Worm (Caenorhabditis elegans) whole organism, L2 larva: Measurements from ENCODE around the gene srd-43.
A peak's percentile ranks its signal among the peaks of the same experiment; 100 is the strongest.

Source experiments
- C34F6.9 ChIP-seq: fragments of 150-350 bp; optimal IDR thresholded peaks from 2 replicates; lab custom pipeline; 2014; ENCODE audit warnings: missing biosample characterization, missing genetic modification characterization
- R02D3.7 ChIP-seq: fragments of 150-350 bp; optimal IDR thresholded peaks from 2 replicates; lab custom pipeline; 2014; ENCODE audit warnings: missing biosample characterization, missing genetic modification characterization
- Y55F3AM.14 ChIP-seq: fragments of 200-800 bp; sonication (Bioruptor generic); optimal IDR thresholded peaks from 2 replicates; lab custom pipeline; 2018; ENCODE audit warnings: mild to moderate bottlenecking, missing genetic modification characterization, missing compliant biosample characterization
- ama-1 ChIP-seq: fragments of 150-350 bp; optimal IDR thresholded peaks from 2 replicates; lab custom pipeline; 2018; ENCODE audit warnings: inconsistent platforms
- ceh-16 ChIP-seq: fragments of 150-350 bp; optimal IDR thresholded peaks from 2 replicates; lab custom pipeline; 2014; ENCODE audit warnings: missing biosample characterization, missing genetic modification characterization
- crh-2 ChIP-seq: sonication (generic microtip); optimal IDR thresholded peaks from 2 replicates; lab custom pipeline; 2017; ENCODE audit warnings: missing biosample characterization, missing genetic modification characterization
- egl-27 ChIP-seq: sonication (generic microtip); optimal IDR thresholded peaks from 3 replicates; lab custom pipeline; 2017; ENCODE audit warnings: missing biosample characterization, missing genetic modification reagents, missing genetic modification characterization
- fos-1 ChIP-seq: fragments of 150-350 bp; optimal IDR thresholded peaks from 2 replicates; lab custom pipeline; 2014; ENCODE audit warnings: missing biosample characterization, missing genetic modification characterization
- gmeb-1 ChIP-seq: fragments of 150-350 bp; optimal IDR thresholded peaks from 2 replicates; lab custom pipeline; 2014; ENCODE audit warnings: missing biosample characterization, missing genetic modification characterization
- mdl-1 ChIP-seq, 2 experiments: fragments of 150-350 bp in 1 of 2; sonication (generic microtip) in 1 of 2; optimal IDR thresholded peaks; 2 replicates each; lab custom pipeline; 2017; ENCODE audit warnings: missing biosample characterization in 2 of 2, missing genetic modification characterization in 2 of 2
- nhr-10 ChIP-seq: sonication (generic microtip); optimal IDR thresholded peaks from 2 replicates; lab custom pipeline; 2017; ENCODE audit warnings: missing biosample characterization, missing genetic modification characterization
- nhr-12 ChIP-seq: fragments of 150-350 bp; optimal IDR thresholded peaks from 2 replicates; lab custom pipeline; 2014; ENCODE audit warnings: missing biosample characterization, missing genetic modification characterization
- nhr-21 ChIP-seq: fragments of 150-350 bp; optimal IDR thresholded peaks from 2 replicates; lab custom pipeline; 2014; ENCODE audit warnings: missing biosample characterization, missing genetic modification characterization
- nhr-6 ChIP-seq: fragments of 150-350 bp; optimal IDR thresholded peaks from 2 replicates; lab custom pipeline; 2014; ENCODE audit warnings: missing biosample characterization, missing genetic modification characterization
- skn-1 ChIP-seq: sonication (generic microtip); optimal IDR thresholded peaks from 2 replicates; lab custom pipeline; 2017; ENCODE audit warnings: missing biosample characterization, missing genetic modification characterization
- sma-9 ChIP-seq, 2 experiments: fragments of 150-350 bp in 1 of 2; sonication (generic microtip) in 1 of 2; optimal IDR thresholded peaks; 2 replicates each; lab custom pipeline; 2014 to 2016; ENCODE audit warnings: missing genetic modification characterization in 2 of 2, mild to moderate bottlenecking in 1 of 2, missing biosample characterization in 1 of 2, missing compliant biosample characterization in 1 of 2, missing genetic modification reagents in 1 of 2, moderate library complexity in 1 of 2
- snpc-4 ChIP-seq: fragments of 150-350 bp; optimal IDR thresholded peaks from 2 replicates; lab custom pipeline; 2014; ENCODE audit warnings: missing biosample characterization, missing genetic modification characterization

Gene srd-43

DNA sequence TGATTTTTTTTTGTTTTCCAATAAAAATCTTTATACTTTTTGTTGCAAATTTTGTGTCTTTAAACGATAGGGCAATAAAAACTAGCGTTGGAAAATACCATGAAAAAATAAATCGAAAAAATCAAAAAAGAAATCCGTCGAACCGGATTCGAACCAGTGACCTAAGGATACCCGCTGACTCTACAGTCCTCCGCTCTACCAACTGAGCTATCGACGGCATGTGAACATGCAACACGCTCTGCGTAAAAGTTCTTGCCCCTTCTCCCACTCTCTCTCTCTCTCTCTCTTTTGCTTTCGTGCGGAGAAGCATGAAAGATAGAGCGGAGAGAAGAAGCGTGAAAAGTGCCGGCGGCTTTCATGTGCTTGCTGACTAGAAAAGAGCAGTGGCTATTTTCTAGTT is 41.1 kb downstream of the srd-43 start (continued):
- peak; percentile 68 for TF ChIP-seq sma-9 (GFP tag; optimal IDR thresholded peaks at IDR 0.05; lab: Kevin White, UChicago)
- no peak for TF ChIP-seq sma-9 (tag; optimal IDR thresholded peaks at IDR 0.05; lab: Kevin White, UChicago)
- TF ChIP-seq gmeb-1 (tag; lab: Kevin White, UChicago) = peak; percentile 19
- TF ChIP-seq R02D3.7 (tag; lab: Kevin White, UChicago) = no peak
- peak; percentile 19 for TF ChIP-seq fos-1 (tag; lab: Kevin White, UChicago)
- no peak for TF ChIP-seq egl-27

DNA sequence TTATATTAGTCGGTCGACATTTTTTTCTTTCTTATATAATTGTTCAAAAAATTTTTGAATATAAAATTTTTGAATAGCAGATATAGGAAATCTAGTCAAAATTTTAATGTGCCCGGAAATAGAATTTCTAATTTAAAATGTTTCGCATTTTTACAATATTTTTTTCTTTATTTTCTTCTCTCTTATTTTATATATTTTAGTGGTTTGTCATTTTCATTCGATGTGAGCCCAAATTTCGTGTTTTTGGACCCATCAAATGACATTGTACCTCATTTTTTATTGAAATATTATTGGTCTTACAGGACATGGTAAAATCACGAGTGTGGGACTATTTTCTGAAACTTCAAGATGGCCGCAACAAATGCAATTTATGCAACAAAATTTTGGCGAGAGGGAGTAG is 43.4 kb downstream of the srd-43 start, which contains the start of gene K09A11.1:
TSS of gene K09A11.1 (plus strand) at position 301 of the 400 bp plus-strand sequence.
- TF ChIP-seq Y55F3AM.14 = no peak
- no peak for TF ChIP-seq snpc-4 (tag; lab: Kevin White, UChicago)
- no peak for TF ChIP-seq nhr-12 (tag; lab: Kevin White, UChicago)
- no peak for TF ChIP-seq ceh-16 (tag; lab: Kevin White, UChicago)
- no peak for TF ChIP-seq skn-1
- TF ChIP-seq nhr-21 (tag; lab: Kevin White, UChicago) = no peak
- TF ChIP-seq nhr-6 (tag; lab: Kevin White, UChicago) = no peak
- TF ChIP-seq nhr-10 (tag; lab: Kevin White, UChicago) = no peak
- TF ChIP-seq mdl-1 (tag; optimal IDR thresholded peaks at IDR 0.05; lab: Kevin White, UChicago) = no peak
- no peak for TF ChIP-seq ama-1 (lab: Kevin White, UChicago)

DNA sequence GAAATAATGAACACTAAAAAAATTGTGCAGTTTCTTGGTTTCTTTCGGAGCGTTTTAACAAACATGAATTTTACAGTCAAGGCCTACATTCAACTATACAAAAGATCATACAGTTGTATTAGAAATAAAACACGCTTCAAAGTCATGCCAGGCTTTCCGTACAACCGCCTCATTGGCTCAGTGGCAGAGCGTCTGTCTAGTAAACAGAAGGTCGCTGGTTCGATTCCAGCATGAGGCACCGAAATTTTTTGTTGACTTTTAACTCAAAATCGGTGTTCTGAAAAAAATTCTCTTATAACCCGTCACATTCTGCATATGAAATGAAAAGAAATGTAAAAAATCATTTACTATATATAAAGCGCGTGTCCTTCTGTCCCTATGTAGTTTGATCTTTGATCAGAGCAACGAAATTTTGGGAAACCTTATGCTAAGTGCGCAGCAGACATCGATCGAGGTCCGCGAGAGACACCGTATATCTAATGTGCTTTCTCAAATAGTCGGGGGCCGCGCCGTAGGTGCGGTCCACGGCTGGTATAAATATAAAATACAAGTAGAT is 44.5 kb downstream of the srd-43 start:
- TF ChIP-seq crh-2 (tag; lab: Kevin White, UChicago) = peak; percentile 2

DNA sequence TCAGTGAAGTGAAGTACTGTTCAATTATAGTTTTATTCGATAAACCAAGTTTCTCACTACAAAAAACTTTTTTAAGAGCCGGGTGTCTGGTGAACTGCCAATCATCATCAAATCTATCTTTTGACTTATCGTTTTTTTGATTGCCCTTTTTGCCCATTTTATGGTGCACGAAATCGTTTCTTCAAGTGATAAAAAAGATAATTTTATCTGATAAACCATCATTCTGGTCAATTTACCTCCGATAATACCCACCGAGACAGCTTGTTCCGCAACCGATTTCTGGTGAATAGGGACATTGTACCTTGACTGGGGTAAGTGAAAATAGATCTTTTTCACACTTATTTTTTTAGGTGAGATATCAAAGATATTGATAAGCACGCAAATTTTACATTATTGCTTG is 48.1 kb downstream of the srd-43 start, which contains the start of gene K08H2.10:
TSS of gene K08H2.10 (plus strand) at position 230 of the 400 bp plus-strand sequence.
- no peak for TF ChIP-seq C34F6.9
- peak; percentile 67 for TF ChIP-seq fos-1 (tag; lab: Kevin White, UChicago)
